Fruit fly (Drosophila melanogaster) whole organism, embryonic: ENCODE measurements around the gene CG43338.
A peak's percentile ranks its signal among the peaks of the same experiment; 100 is the strongest.

ENCODE experiments used
- Atf-2 ChIP-seq: fragments of 200-800 bp; sonication (Bioruptor generic); optimal IDR thresholded peaks from 2 replicates; lab custom pipeline; 2016; ENCODE audit warnings: missing biosample characterization, missing genetic modification characterization
- CG10543 ChIP-seq: fragments of 200-800 bp; sonication (Bioruptor generic); optimal IDR thresholded peaks from 3 replicates; lab custom pipeline; 2017; ENCODE audit warnings: missing biosample characterization, mild to moderate bottlenecking, missing genetic modification characterization, moderate library complexity
- CG11398 ChIP-seq: fragments of 200-800 bp; sonication (Bioruptor generic); optimal IDR thresholded peaks from 2 replicates; lab custom pipeline; 2016; ENCODE audit warnings: missing biosample characterization, missing genetic modification characterization
- CG12769 ChIP-seq: fragments of 200-800 bp; sonication (Bioruptor generic); optimal IDR thresholded peaks from 2 replicates; lab custom pipeline; 2019; ENCODE audit warnings: missing biosample characterization, mild to moderate bottlenecking, missing genetic modification characterization, moderate library complexity
- CG13123 ChIP-seq: fragments of 200-800 bp; sonication (Bioruptor generic); optimal IDR thresholded peaks from 2 replicates; lab custom pipeline; 2016; ENCODE audit warnings: missing biosample characterization, missing genetic modification characterization
- CG14050 ChIP-seq: fragments of 200-800 bp; sonication (Bioruptor generic); IDR thresholded peaks from 3 replicates; pipeline ENCODE4 v1.3.6; 2022; ENCODE audit warnings: missing biosample characterization, missing genetic modification characterization
- CG14667 ChIP-seq: fragments of 200-800 bp; sonication (Bioruptor generic); IDR thresholded peaks from 2 replicates; pipeline ENCODE4 v1.3.6; 2022; ENCODE audit warnings: missing biosample characterization, missing genetic modification characterization
- CG14860 ChIP-seq: fragments of 200-800 bp; sonication (Bioruptor generic); IDR thresholded peaks from 3 replicates; pipeline ENCODE4 v1.3.6; 2022; ENCODE audit warnings: missing biosample characterization, missing genetic modification characterization; ENCODE audit not compliant: partially characterized antibody
- CG14965 ChIP-seq: fragments of 200-800 bp; sonication (Bioruptor generic); optimal IDR thresholded peaks from 2 replicates; lab custom pipeline; 2016; ENCODE audit warnings: missing biosample characterization, missing genetic modification characterization, borderline replicate concordance
- CG1647 ChIP-seq: fragments of 200-800 bp; sonication (Bioruptor generic); optimal IDR thresholded peaks from 3 replicates; lab custom pipeline; 2016; ENCODE audit warnings: missing biosample characterization, missing genetic modification characterization
- CG16813 ChIP-seq: fragments of 200-800 bp; sonication (Bioruptor generic); IDR thresholded peaks from 3 replicates; pipeline ENCODE4 v1.3.6; 2022; ENCODE audit warnings: missing biosample characterization, missing genetic modification characterization; ENCODE audit not compliant: partially characterized antibody
- CG1792 ChIP-seq: fragments of 200-800 bp; sonication (Bioruptor generic); optimal IDR thresholded peaks from 2 replicates; lab custom pipeline; 2016; ENCODE audit warnings: missing biosample characterization, missing genetic modification characterization
- CG3838 ChIP-seq: fragments of 200-800 bp; sonication (Bioruptor generic); optimal IDR thresholded peaks from 3 replicates; lab custom pipeline; 2016; ENCODE audit warnings: missing biosample characterization, missing genetic modification characterization
- CG42726 ChIP-seq: fragments of 200-800 bp; sonication (Bioruptor generic); IDR thresholded peaks from 2 replicates; pipeline ENCODE4 v1.3.6; 2022; ENCODE audit warnings: missing biosample characterization, missing genetic modification characterization; ENCODE audit not compliant: partially characterized antibody
- CG4282 ChIP-seq: fragments of 200-800 bp; sonication (Bioruptor generic); optimal IDR thresholded peaks from 2 replicates; lab custom pipeline; 2016; ENCODE audit warnings: missing biosample characterization, missing genetic modification characterization
- CG4730 ChIP-seq: fragments of 200-800 bp; sonication (Bioruptor generic); IDR thresholded peaks from 2 replicates; pipeline ENCODE4 v1.3.6; 2022; ENCODE audit warnings: missing biosample characterization, missing genetic modification characterization
- CG6254 ChIP-seq: fragments of 200-800 bp; sonication (Bioruptor generic); optimal IDR thresholded peaks from 3 replicates; lab custom pipeline; 2017; ENCODE audit warnings: mild to moderate bottlenecking, missing biosample characterization, missing genetic modification reagents, missing genetic modification characterization
- CG7357 ChIP-seq: fragments of 200-800 bp; sonication (Bioruptor generic); IDR thresholded peaks from 3 replicates; pipeline ENCODE4 v1.3.6; 2022; ENCODE audit warnings: missing biosample characterization, missing genetic modification characterization
- CG7745 ChIP-seq: fragments of 200-800 bp; sonication (Bioruptor generic); optimal IDR thresholded peaks from 2 replicates; lab custom pipeline; 2018; ENCODE audit warnings: missing biosample characterization, mild to moderate bottlenecking, missing genetic modification characterization, moderate library complexity
- CG8089 ChIP-seq: fragments of 200-800 bp; sonication (Bioruptor generic); optimal IDR thresholded peaks from 3 replicates; lab custom pipeline; 2016; ENCODE audit warnings: missing biosample characterization, missing genetic modification characterization
- Elba2 ChIP-seq: fragments of 200-800 bp; sonication (Bioruptor generic); optimal IDR thresholded peaks from 3 replicates; lab custom pipeline; 2016; ENCODE audit warnings: missing biosample characterization, missing genetic modification characterization
- H15 ChIP-seq: fragments of 200-800 bp; sonication (Bioruptor generic); IDR thresholded peaks from 3 replicates; pipeline ENCODE4 v1.3.6; 2022; ENCODE audit warnings: missing biosample characterization, missing genetic modification characterization
- HmgD ChIP-seq: fragments of 200-800 bp; sonication (Bioruptor generic); optimal IDR thresholded peaks from 3 replicates; lab custom pipeline; 2016; ENCODE audit warnings: missing biosample characterization, missing genetic modification characterization
- Hr3 ChIP-seq: fragments of 200-800 bp; sonication (Bioruptor generic); optimal IDR thresholded peaks from 3 replicates; lab custom pipeline; 2016; ENCODE audit warnings: missing biosample characterization, missing genetic modification characterization
- Mad ChIP-seq: fragments of 200-800 bp; sonication (Bioruptor generic); optimal IDR thresholded peaks from 2 replicates; lab custom pipeline; 2016; ENCODE audit warnings: missing biosample characterization, missing genetic modification characterization
- Mrtf ChIP-seq: fragments of 200-800 bp; sonication (Bioruptor generic); IDR thresholded peaks from 3 replicates; pipeline ENCODE4 v1.3.6; 2022; ENCODE audit warnings: missing biosample characterization, missing genetic modification characterization
- PHDP ChIP-seq: fragments of 200-800 bp; sonication (Bioruptor generic); optimal IDR thresholded peaks from 3 replicates; lab custom pipeline; 2018; ENCODE audit warnings: missing biosample characterization, mild to moderate bottlenecking, missing genetic modification characterization, moderate library complexity
- Usf ChIP-seq: fragments of 200-800 bp; sonication (Bioruptor generic); optimal IDR thresholded peaks from 2 replicates; lab custom pipeline; 2017; ENCODE audit warnings: missing genotype, missing biosample characterization, missing genetic modification characterization
- abd-A ChIP-seq: fragments of 200-800 bp; sonication (Bioruptor generic); optimal IDR thresholded peaks from 3 replicates; lab custom pipeline; 2019; ENCODE audit warnings: missing biosample characterization, mild to moderate bottlenecking, missing genetic modification characterization, moderate library complexity
- aop ChIP-seq: fragments of 200-800 bp; sonication (Bioruptor generic); IDR thresholded peaks from 2 replicates; pipeline ENCODE4 v1.3.6; 2022; ENCODE audit warnings: missing biosample characterization, missing genetic modification characterization
- btn ChIP-seq: fragments of 200-800 bp; sonication (Bioruptor generic); optimal IDR thresholded peaks from 2 replicates; lab custom pipeline; 2016; ENCODE audit warnings: missing biosample characterization, missing genetic modification characterization
- caup ChIP-seq: fragments of 200-800 bp; sonication (Bioruptor generic); optimal IDR thresholded peaks from 3 replicates; lab custom pipeline; 2017; ENCODE audit warnings: missing biosample characterization, mild to moderate bottlenecking, missing genetic modification characterization, moderate library complexity; ENCODE audit not compliant: severe bottlenecking
- crol ChIP-seq: fragments of 200-800 bp; sonication (Bioruptor generic); IDR thresholded peaks from 2 replicates; pipeline ENCODE4 v1.3.6; 2022; ENCODE audit warnings: missing biosample characterization, missing genetic modification characterization
- dan ChIP-seq: fragments of 200-800 bp; sonication (Bioruptor generic); IDR thresholded peaks from 2 replicates; pipeline ENCODE4 v1.3.6; 2022; ENCODE audit warnings: missing biosample characterization, missing genetic modification characterization
- danr ChIP-seq: fragments of 200-800 bp; sonication (Bioruptor generic); IDR thresholded peaks from 2 replicates; pipeline ENCODE4 v1.3.6; 2022; ENCODE audit warnings: missing biosample characterization, missing genetic modification characterization
- exex ChIP-seq: fragments of 200-800 bp; sonication (Bioruptor generic); optimal IDR thresholded peaks from 4 replicates; lab custom pipeline; 2018; ENCODE audit warnings: missing biosample characterization, mild to moderate bottlenecking, missing genetic modification characterization, moderate library complexity
- ham ChIP-seq: fragments of 200-800 bp; sonication (Bioruptor generic); IDR thresholded peaks from 2 replicates; pipeline ENCODE4 v1.3.6; 2022; ENCODE audit warnings: missing biosample characterization, missing genetic modification characterization
- ind ChIP-seq: fragments of 200-800 bp; sonication (Bioruptor generic); optimal IDR thresholded peaks from 3 replicates; lab custom pipeline; 2016; ENCODE audit warnings: missing biosample characterization, missing genetic modification characterization
- inv ChIP-seq: fragments of 200-800 bp; sonication (Bioruptor generic); IDR thresholded peaks from 2 replicates; pipeline ENCODE4 v1.3.6; 2022; ENCODE audit warnings: missing biosample characterization, missing genetic modification characterization; ENCODE audit not compliant: partially characterized antibody
- oc ChIP-seq: fragments of 200-800 bp; sonication (Bioruptor generic); optimal IDR thresholded peaks from 2 replicates; lab custom pipeline; 2018; ENCODE audit warnings: missing biosample characterization, mild to moderate bottlenecking, missing genetic modification characterization, moderate library complexity
- pan ChIP-seq, 4 experiments: fragments of >200 bp in 3 of 4; fragments of 200-800 bp in 1 of 4; sonication (Bioruptor generic) in 1 of 4; optimal IDR thresholded peaks in 3 of 4; IDR thresholded peaks in 1 of 4; 2 replicates each; pipeline versions ENCODE4 v1.3.6 to Lab custom; 2017 to 2022; ENCODE audit warnings: missing biosample characterization in 2 of 4, missing genetic modification characterization in 2 of 4, mixed read lengths in 1 of 4
- peb ChIP-seq: fragments of 200-800 bp; sonication (Bioruptor generic); IDR thresholded peaks from 2 replicates; pipeline ENCODE4 v1.3.6; 2022; ENCODE audit warnings: missing biosample characterization, missing genetic modification characterization
- pros ChIP-seq: fragments of 200-800 bp; sonication (Bioruptor generic); optimal IDR thresholded peaks from 3 replicates; lab custom pipeline; 2019; ENCODE audit warnings: missing biosample characterization, mild to moderate bottlenecking, missing genetic modification characterization, moderate library complexity
- scrt ChIP-seq: fragments of 200-800 bp; sonication (Bioruptor generic); optimal IDR thresholded peaks from 2 replicates; lab custom pipeline; 2018; ENCODE audit warnings: missing biosample characterization, mild to moderate bottlenecking, missing genetic modification characterization, moderate library complexity
- sens-2 ChIP-seq: fragments of 200-800 bp; sonication (Bioruptor generic); IDR thresholded peaks from 2 replicates; pipeline ENCODE4 v1.3.6; 2022; ENCODE audit warnings: missing biosample characterization, missing genetic modification characterization
- slbo ChIP-seq: fragments of 200-800 bp; sonication (Bioruptor generic); IDR thresholded peaks from 2 replicates; pipeline ENCODE4 v1.3.6; 2022; ENCODE audit warnings: missing biosample characterization, missing genetic modification characterization
- slp2 ChIP-seq: fragments of 200-800 bp; sonication (Bioruptor generic); optimal IDR thresholded peaks from 2 replicates; lab custom pipeline; 2016; ENCODE audit warnings: missing biosample characterization, missing genetic modification characterization
- sr ChIP-seq: fragments of 200-800 bp; sonication (Bioruptor generic); IDR thresholded peaks from 3 replicates; pipeline ENCODE4 v1.3.6; 2022; ENCODE audit warnings: missing biosample characterization, missing genetic modification characterization
- sug ChIP-seq: fragments of 200-800 bp; optimal IDR thresholded peaks from 2 replicates; lab custom pipeline; 2019; ENCODE audit warnings: missing biosample characterization, mild to moderate bottlenecking, missing genetic modification characterization, moderate library complexity
- tup ChIP-seq: fragments of 200-800 bp; sonication (Bioruptor generic); optimal IDR thresholded peaks from 2 replicates; lab custom pipeline; 2016; ENCODE audit warnings: missing biosample characterization, mild to moderate bottlenecking, missing genetic modification characterization, moderate library complexity

The CG43338 gene

DNA sequence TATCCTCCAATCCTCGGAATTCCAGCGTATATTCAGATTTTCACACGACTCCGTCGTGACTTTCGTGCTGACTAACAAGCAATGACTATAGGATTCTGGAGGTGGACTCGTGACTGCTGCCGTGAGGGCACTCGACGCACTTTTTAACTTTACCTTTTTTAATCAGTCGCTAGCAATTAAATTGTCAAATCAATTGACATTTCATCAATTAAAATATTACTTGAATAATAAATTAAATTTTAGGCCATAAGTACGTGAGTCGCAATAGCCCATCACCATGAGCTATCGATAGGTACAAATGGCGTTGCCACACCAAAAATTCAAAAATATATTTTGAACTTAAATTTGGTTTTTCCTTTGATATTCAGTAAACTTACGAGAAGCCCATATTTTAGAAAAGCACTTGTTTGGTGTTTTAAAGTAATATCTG lies 34.6 kb upstream of the CG43338 start, which contains the start of gene Jwa (continued):
- TF ChIP-seq peb (GFP tag; lab: Robert Waterston, UW), result peak; percentile 89
- no peak for TF ChIP-seq CG7745 (tag; lab: Kevin White, UChicago)
- peak; percentile 82 for TF ChIP-seq CG4282 (GFP tag; lab: Kevin White, UChicago)
- TF ChIP-seq CG3838 (GFP tag; lab: Kevin White, UChicago), result peak; percentile 84
- TF ChIP-seq Usf (GFP tag; lab: Kevin White, UChicago), result peak; percentile 66
- peak; percentile 90 for TF ChIP-seq Atf-2 (GFP tag; lab: Kevin White, UChicago)
- peak; percentile 86 for TF ChIP-seq HmgD
- no peak for TF ChIP-seq pros (GFP tag; lab: Kevin White, UChicago)
- peak; percentile 100 for TF ChIP-seq CG14860 (GFP tag; lab: Robert Waterston, UW)
- peak; percentile 63 for TF ChIP-seq aop
- peak; percentile 90 for TF ChIP-seq ind (GFP tag; lab: Kevin White, UChicago)
- TF ChIP-seq CG13123, result peak; percentile 86
- TF ChIP-seq danr (GFP tag; lab: Robert Waterston, UW), result peak; percentile 92
- TF ChIP-seq CG12769 (tag; lab: Kevin White, UChicago), result peak; percentile 84
- TF ChIP-seq dan, result peak; percentile 74
- peak; percentile 77 for TF ChIP-seq CG4730
- peak; percentile 92 for TF ChIP-seq slp2
- TF ChIP-seq sens-2 (GFP tag; lab: Robert Waterston, UW), result peak; percentile 86
- peak; percentile 99 for TF ChIP-seq CG16813 (GFP tag; lab: Robert Waterston, UW)
- peak; percentile 88 for TF ChIP-seq H15 (GFP tag; lab: Robert Waterston, UW)
- peak; percentile 98 for TF ChIP-seq slbo (GFP tag; lab: Robert Waterston, UW)
- TF ChIP-seq CG14050, result peak; percentile 90
- peak; percentile 43 for TF ChIP-seq crol (GFP tag; lab: Robert Waterston, UW)
- peak; percentile 91 for TF ChIP-seq caup (GFP tag; lab: Kevin White, UChicago)
- TF ChIP-seq scrt, result peak; percentile 57
- no peak for TF ChIP-seq oc (tag; lab: Kevin White, UChicago)
- TF ChIP-seq CG1792 (GFP tag; lab: Kevin White, UChicago), result peak; percentile 57
- peak; percentile 85 for TF ChIP-seq CG8089 (GFP tag; lab: Kevin White, UChicago)
- TF ChIP-seq exex (tag; lab: Kevin White, UChicago), result no peak
- TF ChIP-seq abd-A (tag; lab: Kevin White, UChicago), result no peak
- TF ChIP-seq tup (GFP tag; lab: Kevin White, UChicago), result peak; percentile 67
- peak; percentile 95 for TF ChIP-seq PHDP (tag; lab: Kevin White, UChicago)
- peak; percentile 84 for TF ChIP-seq CG1647 (GFP tag; lab: Kevin White, UChicago)
- TF ChIP-seq Mad (GFP tag; lab: Kevin White, UChicago), result peak; percentile 93
- peak; percentile 91 for TF ChIP-seq sug (tag; lab: Kevin White, UChicago)
- TF ChIP-seq CG10543 (GFP tag; lab: Kevin White, UChicago), result peak; percentile 94
- peak; percentile 31 for TF ChIP-seq btn (GFP tag; lab: Kevin White, UChicago)
- peak; percentile 75 for TF ChIP-seq Elba2 (GFP tag; lab: Kevin White, UChicago)
- peak; percentile 80 for TF ChIP-seq CG14667
- no peak for TF ChIP-seq CG14965 (GFP tag; lab: Kevin White, UChicago)
- TF ChIP-seq sr (GFP tag; lab: Robert Waterston, UW), result peak; percentile 76; the same call in 2 of the 3 replicates
- peak; percentile 91 for TF ChIP-seq CG42726 (GFP tag; lab: Robert Waterston, UW)
- TF ChIP-seq CG6254 (GFP tag; lab: Kevin White, UChicago), result peak; percentile 28
- peak; percentile 88 for TF ChIP-seq ham (GFP tag; lab: Robert Waterston, UW)
- TF ChIP-seq CG11398 (GFP tag; lab: Kevin White, UChicago), result peak; percentile 79
- TF ChIP-seq pan (optimal IDR thresholded peaks at IDR 0.05; lab: Kevin White, UChicago), result no peak
- TF ChIP-seq pan (GFP tag; optimal IDR thresholded peaks at IDR 0.05 in 1 of 2, IDR thresholded peaks at IDR 0.05 in 1 of 2), result peak in 1 of 2 experiments; percentile 87
- peak; percentile 100 for TF ChIP-seq inv (GFP tag; lab: Robert Waterston, UW)
- peak; percentile 84 for TF ChIP-seq Mrtf (GFP tag; lab: Robert Waterston, UW)
- TF ChIP-seq Hr3 (GFP tag; lab: Kevin White, UChicago), result peak; percentile 98
- peak; percentile 81 for TF ChIP-seq CG7357
